Fruit fly (Drosophila melanogaster): Measurements from ENCODE around the gene VhaM9.7-a.

VhaM9.7-a gene

DNA sequence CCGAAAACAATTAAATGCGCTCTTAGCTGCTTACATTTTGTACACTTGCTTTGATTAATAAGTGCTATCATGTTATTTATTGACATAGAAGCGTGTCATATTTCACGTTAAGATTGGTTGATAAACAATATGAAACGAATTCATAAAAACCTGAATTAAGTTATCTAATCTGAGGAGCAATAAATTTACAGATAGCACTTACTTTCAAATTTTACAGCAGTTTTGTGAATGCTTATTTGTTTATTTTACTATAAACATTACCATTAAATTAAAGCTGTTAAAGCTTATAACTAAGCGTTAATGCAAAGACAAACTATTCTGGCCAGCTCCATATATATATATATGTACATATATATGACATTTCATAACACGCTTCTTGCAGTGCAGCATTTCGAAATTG is 39.6 kb downstream of the VhaM9.7-a start:
- TF ChIP-seq insv (optimal IDR thresholded peaks at IDR 0.05) (no peak), Sin3A (optimal IDR thresholded peaks at IDR 0.05) (no peak)

DNA sequence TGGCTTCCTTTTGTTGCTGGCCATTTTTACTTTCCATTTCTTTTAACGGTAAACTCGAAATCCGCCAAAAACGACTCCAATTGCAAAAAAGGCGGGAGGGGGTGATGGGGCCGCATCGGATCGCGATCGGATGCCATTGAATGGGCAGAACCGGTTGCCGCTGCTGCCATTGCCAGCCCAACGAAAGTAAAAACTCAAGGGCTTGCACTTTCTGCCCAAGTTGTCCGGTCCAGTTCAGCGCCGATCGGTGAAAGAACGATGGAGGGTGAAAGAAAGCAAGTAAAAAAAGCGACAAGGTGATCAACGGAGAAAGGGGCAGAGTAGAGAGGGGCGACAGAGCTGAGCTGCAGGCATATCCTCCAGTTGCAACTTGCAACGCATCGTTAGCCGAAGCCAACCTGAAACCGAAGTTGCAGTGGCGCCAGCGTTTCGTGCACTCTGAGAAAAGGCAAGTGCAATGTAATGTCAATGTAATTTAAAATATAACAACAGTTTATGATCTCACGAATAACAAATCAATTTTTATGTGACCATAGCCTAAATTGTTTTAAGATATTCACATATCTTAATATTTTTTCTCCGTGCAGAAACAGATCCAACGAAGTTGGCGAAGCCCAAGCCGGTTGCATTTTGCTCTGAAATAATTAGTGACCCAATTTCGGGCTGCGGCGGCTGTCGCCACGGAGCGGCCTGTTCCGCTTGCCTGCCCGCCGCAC is 41.9 kb downstream of the VhaM9.7-a start:
- TF ChIP-seq psq (optimal IDR thresholded peaks at IDR 0.05) = no peak
- TF ChIP-seq insv (optimal IDR thresholded peaks at IDR 0.05) = no peak
- TF ChIP-seq Sin3A (optimal IDR thresholded peaks at IDR 0.05) = no peak
- TF ChIP-seq ttk (optimal IDR thresholded peaks at IDR 0.05) = no peak
- no peak for TF ChIP-seq h (optimal IDR thresholded peaks at IDR 0.05)
- TF ChIP-seq Myc (optimal IDR thresholded peaks at IDR 0.05) = no peak

dm6 chr3L:4307691-4308383 is 45.3 kb downstream of the VhaM9.7-a start, which contains the start of gene dyl:
TSS of gene dyl (minus strand) at chr3L:4307718.
- TF ChIP-seq insv (optimal IDR thresholded peaks at IDR 0.05) (no peak), Sin3A (optimal IDR thresholded peaks at IDR 0.05) (no peak), psq (optimal IDR thresholded peaks at IDR 0.05) (no peak), h (optimal IDR thresholded peaks at IDR 0.05) (no peak), Myc (optimal IDR thresholded peaks at IDR 0.05) (no peak), ttk (optimal IDR thresholded peaks at IDR 0.05) (no peak)

DNA sequence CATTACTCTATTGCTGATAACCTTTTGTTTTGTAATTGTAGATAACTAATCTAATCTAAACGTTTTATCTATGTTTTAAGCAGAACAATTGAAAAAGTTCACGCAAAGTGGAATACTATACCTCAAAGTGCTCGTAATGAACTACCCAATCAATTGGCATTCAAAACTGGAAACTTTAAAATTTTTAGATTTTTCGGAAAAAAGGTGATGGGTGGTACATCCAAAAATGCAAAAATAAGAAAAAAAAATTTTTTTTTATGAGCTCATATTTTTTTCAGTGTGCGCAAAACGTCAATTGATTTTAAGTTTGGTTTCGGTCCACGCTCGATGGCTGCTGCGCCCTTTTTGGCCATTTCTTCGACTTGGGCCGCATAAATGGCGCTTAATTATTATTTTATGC is 48.1 kb downstream of the VhaM9.7-a start:
- no peak for TF ChIP-seq Sin3A (optimal IDR thresholded peaks at IDR 0.05)
- no peak for TF ChIP-seq insv (optimal IDR thresholded peaks at IDR 0.05)

Data from Kc167 (cell line).